Fruit fly (Drosophila melanogaster) whole organism: Measurements from ENCODE around the gene Acp63F.

Source experiments
- CG8478 ChIP-seq: fragments of >200 bp; optimal IDR thresholded peaks from 2 replicates; lab custom pipeline; 2018; ENCODE audit warnings: inconsistent platforms
- Dll ChIP-seq: fragments of >200 bp; optimal IDR thresholded peaks from 2 replicates; lab custom pipeline; 2017
- EcR ChIP-seq, 2 experiments: fragments of >200 bp; optimal IDR thresholded peaks; 2 replicates each; lab custom pipeline; 2017; ENCODE audit warnings: missing biosample characterization in 2 of 2, missing genetic modification characterization in 2 of 2, missing genetic modification reagents in 2 of 2
- pan ChIP-seq: fragments of >200 bp; optimal IDR thresholded peaks from 2 replicates; lab custom pipeline; 2017
- psq ChIP-seq: fragments of >200 bp; optimal IDR thresholded peaks from 2 replicates; lab custom pipeline; 2017
- usp ChIP-seq: fragments of >200 bp; optimal IDR thresholded peaks from 2 replicates; lab custom pipeline; 2017; ENCODE audit warnings: missing biosample characterization, missing genetic modification characterization, mixed read lengths

DNA sequence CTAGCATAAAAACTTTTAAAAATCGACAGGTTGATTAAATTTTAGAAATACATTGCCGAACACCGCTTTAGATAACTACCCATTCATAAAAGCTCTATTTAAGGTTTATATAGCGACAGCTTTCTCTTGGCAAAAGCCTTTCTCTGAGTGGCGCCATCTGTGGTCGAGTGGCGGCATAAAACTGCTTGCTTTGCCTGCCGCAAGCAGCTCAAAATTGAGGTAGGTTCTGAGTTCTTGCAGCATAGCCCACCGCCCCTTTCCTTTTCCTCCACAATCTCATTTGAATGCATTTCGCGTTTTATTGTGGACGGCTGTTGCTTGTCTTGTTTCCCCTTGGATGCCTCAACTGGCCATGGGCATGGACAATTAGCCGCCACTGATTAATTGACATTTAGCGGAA lies 48.3 kb downstream of the Acp63F start:
- no peak for TF ChIP-seq EcR (GFP tag; optimal IDR thresholded peaks at IDR 0.05; lab: Kevin White, UChicago)
- TF ChIP-seq Dll (lab: Kevin White, UChicago): no peak
- no peak for TF ChIP-seq psq
- no peak for TF ChIP-seq usp
- no peak for TF ChIP-seq pan (lab: Kevin White, UChicago)
- TF ChIP-seq CG8478 (lab: Kevin White, UChicago): no peak
